Worm (Caenorhabditis elegans) whole organism, young adult: ENCODE results near the gene K07C5.2.

ENCODE experiments used
- B0336.3 ChIP-seq: fragments of 200-800 bp; sonication (Bioruptor generic); IDR thresholded peaks from 2 replicates; pipeline ENCODE4 v1.3.6; 2022; ENCODE audit warnings: missing genetic modification characterization, missing compliant biosample characterization
- D2030.7 ChIP-seq: fragments of 200-800 bp; sonication (Bioruptor generic); IDR thresholded peaks from 2 replicates; pipeline ENCODE4 v1.3.6; 2022; ENCODE audit warnings: missing genetic modification reagents, missing genetic modification characterization, missing compliant biosample characterization
- F10E7.11 ChIP-seq: sonication (generic microtip); optimal IDR thresholded peaks from 2 replicates; lab custom pipeline; 2017; ENCODE audit warnings: mild to moderate bottlenecking, missing genetic modification characterization, moderate library complexity, missing compliant biosample characterization
- F22D6.2 ChIP-seq: sonication (generic microtip); optimal IDR thresholded peaks from 2 replicates; lab custom pipeline; 2016; ENCODE audit warnings: mild to moderate bottlenecking, missing genetic modification characterization, missing compliant biosample characterization
- F23B12.7 ChIP-seq: sonication (generic microtip); optimal IDR thresholded peaks from 2 replicates; lab custom pipeline; 2017; ENCODE audit warnings: missing genetic modification characterization, mild to moderate bottlenecking, missing compliant biosample characterization, antibody characterized with exemption, moderate library complexity; ENCODE audit not compliant: insufficient read depth
- F55B11.4 ChIP-seq: sonication (generic microtip); optimal IDR thresholded peaks from 2 replicates; lab custom pipeline; 2016; ENCODE audit warnings: missing compliant biosample characterization, missing genetic modification characterization, borderline replicate concordance; ENCODE audit not compliant: insufficient read depth
- K12H6.12 ChIP-seq: fragments of 200-800 bp; sonication (Bioruptor generic); optimal IDR thresholded peaks from 2 replicates; lab custom pipeline; 2018; ENCODE audit warnings: mild to moderate bottlenecking, missing genetic modification characterization, missing compliant biosample characterization
- T26A5.8 ChIP-seq: sonication (generic microtip); optimal IDR thresholded peaks from 2 replicates; lab custom pipeline; 2016; ENCODE audit warnings: missing genetic modification characterization, missing compliant biosample characterization
- Y67H2A.10 ChIP-seq: fragments of 200-800 bp; sonication (Bioruptor generic); conservative IDR thresholded peaks from 2 replicates; pipeline ENCODE4 v1.3.6; 2022; ENCODE audit warnings: missing genetic modification reagents, missing genetic modification characterization, missing compliant biosample characterization
- akir-1 ChIP-seq: fragments of 200-800 bp; sonication (Bioruptor generic); optimal IDR thresholded peaks from 2 replicates; lab custom pipeline; 2018; ENCODE audit warnings: mild to moderate bottlenecking, missing genetic modification characterization, moderate library complexity, missing compliant biosample characterization
- aptf-2 ChIP-seq: fragments of 200-800 bp; sonication (Bioruptor generic); conservative IDR thresholded peaks from 2 replicates; pipeline ENCODE4 v1.3.6; 2022; ENCODE audit warnings: missing genetic modification reagents, missing genetic modification characterization, missing compliant biosample characterization
- aptf-3 ChIP-seq: fragments of 200-800 bp; sonication (Bioruptor generic); IDR thresholded peaks from 2 replicates; pipeline ENCODE4 v1.3.6; 2022; ENCODE audit warnings: missing genetic modification characterization, missing compliant biosample characterization
- athp-1 ChIP-seq: sonication (generic microtip); optimal IDR thresholded peaks from 2 replicates; lab custom pipeline; 2017; ENCODE audit warnings: mild to moderate bottlenecking, missing genetic modification characterization, missing compliant biosample characterization
- attf-3 ChIP-seq: fragments of 200-800 bp; sonication (Bioruptor generic); conservative IDR thresholded peaks from 2 replicates; pipeline ENCODE4 v1.3.6; 2022; ENCODE audit warnings: missing genetic modification reagents, missing genetic modification characterization, missing compliant biosample characterization
- attf-5 ChIP-seq: fragments of 200-800 bp; sonication (Bioruptor generic); optimal IDR thresholded peaks from 2 replicates; lab custom pipeline; 2018; ENCODE audit warnings: mild to moderate bottlenecking, missing genetic modification characterization, missing compliant biosample characterization
- ccch-3 ChIP-seq: fragments of 200-800 bp; sonication (Bioruptor generic); optimal IDR thresholded peaks from 2 replicates; lab custom pipeline; 2018; ENCODE audit warnings: mild to moderate bottlenecking, missing genetic modification characterization, missing compliant biosample characterization
- cebp-1 ChIP-seq, 2 experiments: fragments of 200-800 bp in 1 of 2; sonication (Bioruptor generic) in 1 of 2; sonication (generic microtip) in 1 of 2; IDR thresholded peaks in 1 of 2; optimal IDR thresholded peaks in 1 of 2; 2 replicates each; pipeline versions ENCODE4 v1.3.6 to Lab custom; 2017 to 2022; ENCODE audit warnings: missing compliant biosample characterization in 2 of 2, missing genetic modification characterization in 2 of 2, mild to moderate bottlenecking in 1 of 2, missing genetic modification reagents in 1 of 2, moderate library complexity in 1 of 2
- cebp-2 ChIP-seq: fragments of 200-800 bp; sonication (Bioruptor generic); IDR thresholded peaks from 2 replicates; pipeline ENCODE4 v1.3.6; 2022; ENCODE audit warnings: missing genetic modification characterization, missing compliant biosample characterization
- ets-4 ChIP-seq: fragments of 200-800 bp; sonication (Bioruptor generic); optimal IDR thresholded peaks from 2 replicates; lab custom pipeline; 2018; ENCODE audit warnings: mild to moderate bottlenecking, missing genetic modification characterization, missing compliant biosample characterization
- gei-17 ChIP-seq: fragments of 200-800 bp; sonication (Bioruptor generic); optimal IDR thresholded peaks from 2 replicates; lab custom pipeline; 2018; ENCODE audit warnings: mild to moderate bottlenecking, missing genetic modification characterization, missing compliant biosample characterization
- hlh-12 ChIP-seq: sonication (generic microtip); optimal IDR thresholded peaks from 2 replicates; lab custom pipeline; 2016; ENCODE audit warnings: missing genetic modification characterization, missing compliant biosample characterization
- hsf-1 ChIP-seq: fragments of 200-800 bp; sonication (Bioruptor generic); IDR thresholded peaks from 2 replicates; pipeline ENCODE4 v1.3.6; 2022; ENCODE audit warnings: missing genetic modification reagents, missing genetic modification characterization, missing compliant biosample characterization
- let-607 ChIP-seq, 2 experiments: fragments of 200-800 bp in 1 of 2; sonication (Bioruptor generic) in 1 of 2; sonication (generic microtip) in 1 of 2; optimal IDR thresholded peaks; 2 replicates each; lab custom pipeline; 2016 to 2018; ENCODE audit warnings: mild to moderate bottlenecking in 2 of 2, missing compliant biosample characterization in 2 of 2, missing genetic modification characterization in 2 of 2, moderate library complexity in 2 of 2, missing genotype in 1 of 2
- lin-26 ChIP-seq: fragments of 200-800 bp; sonication (Bioruptor generic); IDR thresholded peaks from 2 replicates; pipeline ENCODE4 v1.3.6; 2022; ENCODE audit warnings: missing genetic modification reagents, missing genetic modification characterization, missing compliant biosample characterization
- madf-3 ChIP-seq: fragments of 200-800 bp; sonication (Bioruptor generic); IDR thresholded peaks from 2 replicates; pipeline ENCODE4 v1.3.6; 2022; ENCODE audit warnings: missing genetic modification reagents, missing genetic modification characterization, missing compliant biosample characterization
- madf-8 ChIP-seq: fragments of 200-800 bp; sonication (Bioruptor generic); conservative IDR thresholded peaks from 2 replicates; pipeline ENCODE4 v1.3.6; 2022; ENCODE audit warnings: missing genetic modification reagents, missing genetic modification characterization, missing compliant biosample characterization
- mxl-1 ChIP-seq: sonication (generic microtip); optimal IDR thresholded peaks from 2 replicates; lab custom pipeline; 2016; ENCODE audit warnings: missing genetic modification characterization, missing compliant biosample characterization
- nfya-1 ChIP-seq: sonication (generic microtip); optimal IDR thresholded peaks from 2 replicates; lab custom pipeline; 2017; ENCODE audit warnings: antibody characterized with exemption, missing compliant biosample characterization, missing genetic modification characterization, borderline replicate concordance; ENCODE audit not compliant: insufficient read depth
- nfya-2 ChIP-seq: fragments of 200-800 bp; sonication (Bioruptor generic); IDR thresholded peaks from 2 replicates; pipeline ENCODE4 v1.3.6; 2022; ENCODE audit warnings: missing genetic modification reagents, missing genetic modification characterization, missing compliant biosample characterization
- nfyb-1 ChIP-seq: fragments of 200-800 bp; sonication (Bioruptor generic); IDR thresholded peaks from 2 replicates; pipeline ENCODE4 v1.3.6; 2022; ENCODE audit warnings: missing genetic modification reagents, missing genetic modification characterization, missing compliant biosample characterization
- nhr-179 ChIP-seq: sonication (generic microtip); optimal IDR thresholded peaks from 2 replicates; lab custom pipeline; 2016; ENCODE audit warnings: mild to moderate bottlenecking, missing genetic modification characterization, missing compliant biosample characterization
- nhr-80 ChIP-seq: sonication (generic microtip); optimal IDR thresholded peaks from 2 replicates; lab custom pipeline; 2016; ENCODE audit warnings: missing genetic modification characterization, missing compliant biosample characterization
- pbrm-1 ChIP-seq: fragments of 200-800 bp; sonication (Bioruptor generic); IDR thresholded peaks from 2 replicates; pipeline ENCODE4 v1.3.6; 2022; ENCODE audit warnings: missing genetic modification reagents, missing genetic modification characterization, missing compliant biosample characterization
- rcor-1 ChIP-seq: fragments of 200-800 bp; sonication (Bioruptor generic); IDR thresholded peaks from 2 replicates; pipeline ENCODE4 v1.3.6; 2022; ENCODE audit warnings: missing genetic modification reagents, missing genetic modification characterization, missing compliant biosample characterization
- rpc-1 ChIP-seq, 2 experiments: fragments of 150-350 bp in 1 of 2; sonication (generic microtip) in 1 of 2; optimal IDR thresholded peaks; 2 replicates each; lab custom pipeline; 2014 to 2018; ENCODE audit warnings: missing biosample characterization in 1 of 2, missing genetic modification characterization in 1 of 2, missing genetic modification reagents in 1 of 2, missing genotype in 1 of 2
- sdz-38 ChIP-seq: sonication (generic microtip); optimal IDR thresholded peaks from 2 replicates; lab custom pipeline; 2016; ENCODE audit warnings: missing genotype, missing genetic modification characterization, missing compliant biosample characterization
- snpc-1.1 ChIP-seq: sonication (generic microtip); optimal IDR thresholded peaks from 2 replicates; lab custom pipeline; 2017; ENCODE audit warnings: missing genetic modification characterization, mild to moderate bottlenecking, missing compliant biosample characterization, antibody characterized with exemption, moderate library complexity, missing genotype, missing genetic modification reagents; ENCODE audit not compliant: insufficient read depth
- somi-1 ChIP-seq: fragments of 200-800 bp; sonication (Bioruptor generic); optimal IDR thresholded peaks from 2 replicates; lab custom pipeline; 2018; ENCODE audit warnings: mild to moderate bottlenecking, missing genetic modification characterization, missing compliant biosample characterization
- sptf-2 ChIP-seq: fragments of 200-800 bp; sonication (Bioruptor generic); optimal IDR thresholded peaks from 2 replicates; lab custom pipeline; 2018; ENCODE audit warnings: mild to moderate bottlenecking, missing genetic modification characterization, missing compliant biosample characterization
- tbp1 ChIP-seq: fragments of 200-800 bp; sonication (Bioruptor generic); optimal IDR thresholded peaks from 2 replicates; lab custom pipeline; 2018; ENCODE audit warnings: mild to moderate bottlenecking, missing genetic modification characterization, missing compliant biosample characterization
- zfh-2 ChIP-seq: fragments of 200-800 bp; sonication (Bioruptor generic); conservative IDR thresholded peaks from 2 replicates; pipeline ENCODE4 v1.3.6; 2022; ENCODE audit warnings: missing genetic modification reagents, missing genetic modification characterization, missing compliant biosample characterization
- ztf-18 ChIP-seq: sonication (generic microtip); optimal IDR thresholded peaks from 2 replicates; lab custom pipeline; 2016; ENCODE audit warnings: missing genotype, mild to moderate bottlenecking, missing genetic modification characterization, missing compliant biosample characterization
- ztf-26 ChIP-seq: sonication (generic microtip); optimal IDR thresholded peaks from 2 replicates; lab custom pipeline; 2017; ENCODE audit warnings: missing genetic modification characterization, missing compliant biosample characterization
- ztf-6 ChIP-seq: fragments of 200-800 bp; sonication (Bioruptor generic); IDR thresholded peaks from 2 replicates; pipeline ENCODE4 v1.3.6; 2022; ENCODE audit warnings: missing genetic modification reagents, missing genetic modification characterization, missing compliant biosample characterization

Gene K07C5.2

ce11 chrV:10352928-10353427 lies 13.7 kb downstream of the K07C5.2 start, which contains the start of gene nol-56 (continued):
- TF ChIP-seq nfyb-1 (GFP tag; lab: Robert Waterston, UW): 0 out of 2 replicates have a peak, but pooled peaks have one; percentile 62
- no peak for TF ChIP-seq hsf-1 (GFP tag; lab: Robert Waterston, UW)
- TF ChIP-seq rcor-1: 0 out of 2 replicates have a peak, but pooled peaks have one; percentile 15
- TF ChIP-seq rpc-1 (optimal IDR thresholded peaks at IDR 0.05; lab: Kevin White, UChicago): no peak
- no peak for TF ChIP-seq rpc-1 (tag; optimal IDR thresholded peaks at IDR 0.05; lab: Kevin White, UChicago)
- TF ChIP-seq K12H6.12 (tag; lab: Kevin White, UChicago): peak; percentile 24
- TF ChIP-seq pbrm-1 (GFP tag; lab: Robert Waterston, UW): peak; percentile 39; the same call in 1 of the 2 replicates
- no peak for TF ChIP-seq mxl-1 (tag; lab: Kevin White, UChicago)
- peak; percentile 53 for TF ChIP-seq D2030.7 (GFP tag; lab: Robert Waterston, UW)
- TF ChIP-seq cebp-1 (GFP tag; IDR thresholded peaks at IDR 0.05; lab: Robert Waterston, UW): no peak
- peak; percentile 53 for TF ChIP-seq cebp-1 (tag; optimal IDR thresholded peaks at IDR 0.05; lab: Kevin White, UChicago)
- no peak for TF ChIP-seq nfya-1 (tag; lab: Kevin White, UChicago)
- peak; percentile 47 for TF ChIP-seq tbp1

- TF ChIP-seq B0336.3 (GFP tag; lab: Robert Waterston, UW) (no peak), F10E7.11 (no peak), tbp1 (peak; percentile 26), ets-4 (no peak), cebp-2 (no peak), ztf-6 (GFP tag; lab: Robert Waterston, UW) (no peak), akir-1 (GFP tag; lab: Kevin White, UChicago) (no peak), lin-26 (GFP tag; lab: Robert Waterston, UW) (no peak), sdz-38 (tag; lab: Kevin White, UChicago) (no peak), hlh-12 (tag; lab: Kevin White, UChicago) (no peak), aptf-3 (no peak), sptf-2 (GFP tag; lab: Kevin White, UChicago) (no peak), snpc-1.1 (no peak), somi-1 (GFP tag; lab: Kevin White, UChicago) (no peak), aptf-2 (GFP tag; lab: Robert Waterston, UW) (peak; percentile 29; the same call in 1 of the 2 replicates), F23B12.7 (no peak), athp-1 (peak; percentile 19), F55B11.4 (no peak), F22D6.2 (tag; lab: Kevin White, UChicago) (peak; percentile 59), pbrm-1 (GFP tag; lab: Robert Waterston, UW) (peak; percentile 35; the same call in 1 of the 2 replicates), Y67H2A.10 (GFP tag; lab: Robert Waterston, UW) (no peak), ccch-3 (GFP tag; lab: Kevin White, UChicago) (peak; percentile 40), attf-3 (no peak), zfh-2 (GFP tag; lab: Robert Waterston, UW) (no peak), T26A5.8 (tag; lab: Kevin White, UChicago) (no peak), ztf-18 (tag; lab: Kevin White, UChicago) (peak; percentile 15), gei-17 (GFP tag; lab: Kevin White, UChicago) (no peak), attf-5 (GFP tag; lab: Kevin White, UChicago) (no peak), nfya-2 (GFP tag; lab: Robert Waterston, UW) (no peak), madf-3 (peak; percentile 86), mxl-1 (tag; lab: Kevin White, UChicago) (no peak), nhr-80 (tag; lab: Kevin White, UChicago) (no peak), madf-8 (GFP tag; lab: Robert Waterston, UW) (no peak; the same call in 1 of the 2 replicates), nhr-179 (no peak), let-607 (tag; optimal IDR thresholded peaks at IDR 0.05; lab: Kevin White, UChicago) (peak in 1 of 2 experiments; percentile 69), ztf-26 (tag; lab: Kevin White, UChicago) (no peak)
These were observed 16.6 kb downstream of the K07C5.2 start, which contains the start of gene sluh-7 for ce11 chrV:10355773-10356335. TSS of gene sluh-7 (minus strand) at chrV:10355823.
